Fruit fly (Drosophila melanogaster) whole organism, wandering third instar larva: ENCODE measurements around the gene CG7714.
A peak's percentile ranks its signal among the peaks of the same experiment; 100 is the strongest.

Source experiments
- Abd-B ChIP-seq: fragments of >200 bp; optimal IDR thresholded peaks from 2 replicates; lab custom pipeline; 2017; ENCODE audit warnings: missing biosample characterization, missing genetic modification characterization
- CG32264 ChIP-seq: fragments of 200-800 bp; sonication (Bioruptor generic); optimal IDR thresholded peaks from 2 replicates; lab custom pipeline; 2016; ENCODE audit warnings: missing biosample characterization, missing genetic modification characterization
- CG9705 ChIP-seq: fragments of 200-800 bp; sonication (Bioruptor generic); optimal IDR thresholded peaks from 2 replicates; lab custom pipeline; 2018; ENCODE audit warnings: missing biosample characterization, mild to moderate bottlenecking, missing genetic modification characterization
- CrebA ChIP-seq: fragments of 200-800 bp; sonication (Bioruptor generic); optimal IDR thresholded peaks from 2 replicates; lab custom pipeline; 2016; ENCODE audit warnings: missing biosample characterization, mild to moderate bottlenecking, missing genetic modification characterization, borderline replicate concordance
- Dfd ChIP-seq: fragments of >200 bp; optimal IDR thresholded peaks from 2 replicates; lab custom pipeline; 2017; ENCODE audit warnings: missing biosample characterization, missing genetic modification characterization
- Dif ChIP-seq: fragments of 200-275, 200-300 bp; sonication (Bioruptor generic); optimal IDR thresholded peaks from 2 replicates; lab custom pipeline; 2018; ENCODE audit warnings: missing biosample characterization, missing genetic modification characterization; ENCODE audit not compliant: partially characterized antibody
- GATAd ChIP-seq: sonication (Bioruptor generic); optimal IDR thresholded peaks from 2 replicates; lab custom pipeline; 2016; ENCODE audit warnings: missing biosample characterization, missing genetic modification characterization
- HLH106 ChIP-seq: fragments of 200-800 bp; optimal IDR thresholded peaks from 3 replicates; lab custom pipeline; 2019; ENCODE audit warnings: missing biosample characterization, mild to moderate bottlenecking, missing genetic modification characterization, moderate library complexity
- Hnf4 ChIP-seq: fragments of 200-800 bp; sonication (Bioruptor generic); optimal IDR thresholded peaks from 2 replicates; lab custom pipeline; 2016; ENCODE audit warnings: missing biosample characterization, mild to moderate bottlenecking, missing genetic modification characterization
- Hr78 ChIP-seq: fragments of >200 bp; optimal IDR thresholded peaks from 2 replicates; lab custom pipeline; 2017; ENCODE audit warnings: missing biosample characterization, missing genetic modification characterization
- Hr83 ChIP-seq: fragments of 200-300 bp; sonication (Bioruptor generic); optimal IDR thresholded peaks from 2 replicates; lab custom pipeline; 2016; ENCODE audit warnings: missing biosample characterization, mild to moderate bottlenecking, missing genetic modification characterization, moderate library complexity; ENCODE audit not compliant: poor library complexity, severe bottlenecking
- Jra ChIP-seq: sonication (Bioruptor generic); optimal IDR thresholded peaks from 2 replicates; lab custom pipeline; 2016; ENCODE audit warnings: missing biosample characterization, missing genetic modification characterization
- Mio ChIP-seq: sonication (Bioruptor generic); optimal IDR thresholded peaks from 2 replicates; lab custom pipeline; 2016; ENCODE audit warnings: missing biosample characterization, missing genetic modification characterization
- Myc ChIP-seq: fragments of >200 bp; optimal IDR thresholded peaks from 2 replicates; lab custom pipeline; 2017
- N ChIP-seq: fragments of >200 bp; optimal IDR thresholded peaks from 2 replicates; lab custom pipeline; 2018; ENCODE audit warnings: missing biosample characterization, missing external identifiers, missing genetic modification characterization
- OdsH ChIP-seq: fragments of 200-800 bp; sonication (Bioruptor generic); optimal IDR thresholded peaks from 2 replicates; lab custom pipeline; 2016; ENCODE audit warnings: missing biosample characterization, mild to moderate bottlenecking, missing genetic modification characterization
- Rel ChIP-seq, 2 experiments: fragments of 200-800 bp; sonication (Bioruptor generic) in 1 of 2; optimal IDR thresholded peaks; 2 replicates in 1 of 2; 3 replicates in 1 of 2; lab custom pipeline; 2016 to 2019; ENCODE audit warnings: mild to moderate bottlenecking in 2 of 2, missing biosample characterization in 2 of 2, missing genetic modification characterization in 2 of 2, moderate library complexity in 1 of 2
- Sp1 ChIP-seq: fragments of 200-800 bp; sonication (Bioruptor generic); optimal IDR thresholded peaks from 3 replicates; lab custom pipeline; 2019; ENCODE audit warnings: missing biosample characterization, mild to moderate bottlenecking, missing genetic modification characterization, moderate library complexity
- Vsx2 ChIP-seq: fragments of 200-300, 225-300 bp; sonication (Bioruptor generic); optimal IDR thresholded peaks from 2 replicates; lab custom pipeline; 2018; ENCODE audit warnings: missing biosample characterization, missing genetic modification characterization; ENCODE audit not compliant: partially characterized antibody
- br ChIP-seq: fragments of 200-800 bp; sonication (Bioruptor generic); optimal IDR thresholded peaks from 2 replicates; lab custom pipeline; 2016; ENCODE audit warnings: missing biosample characterization, missing genetic modification characterization
- brk ChIP-seq: fragments of 200-800 bp; sonication (Bioruptor generic); optimal IDR thresholded peaks from 2 replicates; lab custom pipeline; 2016; ENCODE audit warnings: missing biosample characterization, mild to moderate bottlenecking, missing genetic modification characterization
- dl ChIP-seq, 2 experiments: fragments of 175-275, 200-275 bp in 1 of 2; fragments of 200-275 bp in 1 of 2; sonication (Bioruptor generic); optimal IDR thresholded peaks; lab custom pipeline; 2018; ENCODE audit warnings: mild to moderate bottlenecking in 2 of 2, missing biosample characterization in 2 of 2, missing genetic modification characterization in 2 of 2, moderate library complexity in 2 of 2; ENCODE audit not compliant: partially characterized antibody in 2 of 2, insufficient read depth in 1 of 2
- dmrt93B ChIP-seq: fragments of 200-800 bp; sonication (Bioruptor generic); optimal IDR thresholded peaks from 2 replicates; lab custom pipeline; 2018; ENCODE audit warnings: missing biosample characterization, mild to moderate bottlenecking, missing genetic modification characterization
- dsf ChIP-seq: sonication (Bioruptor generic); optimal IDR thresholded peaks from 2 replicates; lab custom pipeline; 2016; ENCODE audit warnings: missing biosample characterization, missing genetic modification characterization, borderline replicate concordance
- ey ChIP-seq: fragments of 200-800 bp; sonication (Bioruptor generic); optimal IDR thresholded peaks from 2 replicates; lab custom pipeline; 2016; ENCODE audit warnings: missing biosample characterization, missing genetic modification characterization
- foxo ChIP-seq, 2 experiments: fragments of 200-800 bp; sonication (Bioruptor generic); optimal IDR thresholded peaks; 2 replicates in 1 of 2; 3 replicates in 1 of 2; lab custom pipeline; 2016 to 2017; ENCODE audit warnings: missing biosample characterization in 2 of 2, missing genetic modification characterization in 2 of 2
- fru ChIP-seq: fragments of 200-800 bp; sonication (Bioruptor generic); optimal IDR thresholded peaks from 3 replicates; lab custom pipeline; 2016; ENCODE audit warnings: missing biosample characterization, mild to moderate bottlenecking, missing genetic modification characterization
- h ChIP-seq: fragments of 200-800 bp; sonication (Bioruptor generic); optimal IDR thresholded peaks from 3 replicates; lab custom pipeline; 2016; ENCODE audit warnings: missing biosample characterization, mild to moderate bottlenecking, missing genetic modification characterization
- jim ChIP-seq: fragments of 175-275, 200-325 bp; sonication (Bioruptor generic); optimal IDR thresholded peaks from 2 replicates; lab custom pipeline; 2016; ENCODE audit warnings: missing biosample characterization, mild to moderate bottlenecking, missing genetic modification characterization
- lola ChIP-seq: fragments of >200 bp; optimal IDR thresholded peaks from 2 replicates; lab custom pipeline; 2017; ENCODE audit warnings: missing biosample characterization, missing genetic modification characterization
- pan ChIP-seq: fragments of >200 bp; optimal IDR thresholded peaks from 2 replicates; lab custom pipeline; 2017
- psq ChIP-seq: fragments of 200-800 bp; sonication (Bioruptor generic); optimal IDR thresholded peaks from 3 replicates; lab custom pipeline; 2017; ENCODE audit warnings: missing biosample characterization, mild to moderate bottlenecking, missing genetic modification characterization, moderate library complexity
- rgr ChIP-seq: fragments of 200-800 bp; sonication (Bioruptor generic); optimal IDR thresholded peaks from 3 replicates; lab custom pipeline; 2016; ENCODE audit warnings: missing biosample characterization, mild to moderate bottlenecking, missing genetic modification characterization
- sage ChIP-seq: fragments of 200-800 bp; sonication (Bioruptor generic); optimal IDR thresholded peaks from 2 replicates; lab custom pipeline; 2016; ENCODE audit warnings: missing biosample characterization, mild to moderate bottlenecking, missing genetic modification characterization
- sv ChIP-seq: fragments of 200-800 bp; sonication (Bioruptor generic); optimal IDR thresholded peaks from 3 replicates; lab custom pipeline; 2016; ENCODE audit warnings: missing biosample characterization, missing genetic modification characterization
- tai ChIP-seq: sonication (Bioruptor generic); optimal IDR thresholded peaks from 2 replicates; lab custom pipeline; 2016; ENCODE audit warnings: missing biosample characterization, missing genetic modification characterization
- usp ChIP-seq: fragments of >200 bp; optimal IDR thresholded peaks from 2 replicates; lab custom pipeline; 2017; ENCODE audit warnings: missing biosample characterization, missing genetic modification characterization
- woc ChIP-seq: sonication (Bioruptor generic); optimal IDR thresholded peaks from 2 replicates; lab custom pipeline; 2016; ENCODE audit warnings: missing biosample characterization, mild to moderate bottlenecking, missing genetic modification characterization

CG7714 gene

DNA sequence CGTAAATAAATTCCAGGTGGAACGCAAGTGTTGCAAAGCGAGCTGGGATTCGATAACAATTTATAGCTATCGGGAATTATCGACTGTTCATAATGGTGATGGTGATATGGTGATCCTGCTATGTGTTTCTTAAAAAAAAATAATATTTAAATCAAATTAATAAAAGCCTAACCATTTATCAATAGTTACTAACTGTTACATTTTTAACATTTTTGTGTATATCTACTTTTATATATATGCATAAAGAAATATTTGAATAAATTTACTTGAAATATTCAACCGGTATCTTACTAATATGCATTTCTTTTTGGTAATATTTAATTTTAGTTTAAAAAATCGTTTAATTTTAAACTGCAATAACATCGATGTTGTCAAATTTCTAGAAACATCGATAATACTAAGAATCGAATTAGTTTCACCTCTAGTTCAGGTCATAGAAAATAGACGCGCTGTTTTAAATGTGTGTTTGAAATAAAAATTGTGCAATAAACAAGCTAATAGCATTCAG, 19.8 kb upstream of the CG7714 start, which contains the start of the genes PGS1 and gwl (continued):
- TF ChIP-seq br (GFP tag; lab: Kevin White, UChicago) (no peak), sage (GFP tag; lab: Kevin White, UChicago) (no peak)
- TF ChIP-seq, all 38 proteins: peak for 7

dm6 chr3R:18743270-18743922, 17.2 kb upstream of the CG7714 start, which contains the start of gene Mekk1:
Gene Mekk1, minus strand, starts transcription at chr3R:18743594.
- TF ChIP-seq h (GFP tag; lab: Kevin White, UChicago) (peak; percentile 73), dl (GFP tag; optimal IDR thresholded peaks at IDR 0.05; lab: Kevin White, UChicago; ENCODE audit: insufficient read depth in 1 of 2, partially characterized antibody in 2 of 2) (no peak), CrebA (GFP tag; lab: Kevin White, UChicago) (no peak), CG32264 (GFP tag; lab: Kevin White, UChicago) (no peak), fru (peak; percentile 62), Dif (GFP tag; lab: Kevin White, UChicago) (peak; percentile 0), Hr83 (no peak), Hr78 (no peak), Mio (no peak), jim (GFP tag; lab: Kevin White, UChicago) (peak; percentile 57), usp (GFP tag; lab: Kevin White, UChicago) (no peak), Dfd (no peak), Hnf4 (GFP tag; lab: Kevin White, UChicago) (no peak), tai (GFP tag; lab: Kevin White, UChicago) (no peak), br (GFP tag; lab: Kevin White, UChicago) (peak; percentile 52), Myc (lab: Kevin White, UChicago) (peak; percentile 83), N (GFP tag; lab: Kevin White, UChicago) (no peak), rgr (peak; percentile 60), lola (GFP tag; lab: Kevin White, UChicago) (no peak), Sp1 (GFP tag; lab: Kevin White, UChicago) (peak; percentile 65), HLH106 (tag; lab: Kevin White, UChicago) (peak; percentile 75), dmrt93B (peak; percentile 14), pan (lab: Kevin White, UChicago) (no peak), psq (peak; percentile 43), ey (peak; percentile 71), brk (no peak), Abd-B (GFP tag; lab: Kevin White, UChicago) (no peak), foxo (GFP tag; optimal IDR thresholded peaks at IDR 0.05; lab: Kevin White, UChicago) (peak in 1 of 2 experiments; percentile 71), OdsH (GFP tag; lab: Kevin White, UChicago) (peak; percentile 39), Rel (GFP tag; optimal IDR thresholded peaks at IDR 0.05; lab: Kevin White, UChicago) (no peak), Rel (tag; optimal IDR thresholded peaks at IDR 0.05; lab: Kevin White, UChicago) (peak; percentile 59), sv (no peak), Jra (GFP tag; lab: Kevin White, UChicago) (peak; percentile 61), sage (GFP tag; lab: Kevin White, UChicago) (no peak), woc (GFP tag; lab: Kevin White, UChicago) (peak; percentile 90), CG9705 (GFP tag; lab: Kevin White, UChicago) (peak; percentile 51), Vsx2 (GFP tag; lab: Kevin White, UChicago) (peak; percentile 85), GATAd (GFP tag; lab: Kevin White, UChicago) (peak; percentile 23), dsf (GFP tag; lab: Kevin White, UChicago) (peak; percentile 32)
- TF ChIP-seq, all 38 proteins: peak for 21
